Worm (Caenorhabditis elegans) whole organism, late embryonic: ENCODE data around the gene ZK84.2.

Source experiments
- K02D7.2 ChIP-seq: sonication (generic microtip); optimal IDR thresholded peaks from 2 replicates; lab custom pipeline; 2017; ENCODE audit warnings: mild to moderate bottlenecking, missing genetic modification characterization, missing compliant biosample characterization
- T23F11.4 ChIP-seq: fragments of 200-800 bp; sonication (Bioruptor generic); optimal IDR thresholded peaks from 2 replicates; lab custom pipeline; 2018; ENCODE audit warnings: mild to moderate bottlenecking, missing genetic modification characterization, missing compliant biosample characterization
- Y22D7AL.16 ChIP-seq: sonication (generic microtip); optimal IDR thresholded peaks from 2 replicates; lab custom pipeline; 2016; ENCODE audit warnings: missing genetic modification characterization, missing compliant biosample characterization
- ama-1 ChIP-seq: fragments of 150-350 bp; optimal IDR thresholded peaks from 2 replicates; lab custom pipeline; 2014
- ceh-14 ChIP-seq: sonication (generic microtip); optimal IDR thresholded peaks from 2 replicates; lab custom pipeline; 2016; ENCODE audit warnings: missing genotype, missing genetic modification characterization, missing compliant biosample characterization
- ceh-18 ChIP-seq: sonication (generic microtip); optimal IDR thresholded peaks from 2 replicates; lab custom pipeline; 2016; ENCODE audit warnings: missing genetic modification characterization, missing compliant biosample characterization
- ceh-19 ChIP-seq: fragments of 200-800 bp; sonication (Bioruptor generic); optimal IDR thresholded peaks from 2 replicates; lab custom pipeline; 2018; ENCODE audit warnings: mild to moderate bottlenecking, missing genetic modification characterization, missing compliant biosample characterization
- ceh-22 ChIP-seq: sonication (generic microtip); optimal IDR thresholded peaks from 2 replicates; lab custom pipeline; 2017; ENCODE audit warnings: missing biosample characterization, missing genetic modification characterization
- ceh-24 ChIP-seq: sonication (generic microtip); optimal IDR thresholded peaks from 2 replicates; lab custom pipeline; 2016; ENCODE audit warnings: mild to moderate bottlenecking, missing genetic modification characterization, missing compliant biosample characterization
- ceh-30 ChIP-seq: fragments of 150-350 bp; optimal IDR thresholded peaks from 2 replicates; lab custom pipeline; 2014; ENCODE audit warnings: missing biosample characterization, missing genetic modification characterization
- ceh-31 ChIP-seq: sonication (generic microtip); optimal IDR thresholded peaks from 2 replicates; lab custom pipeline; 2016; ENCODE audit warnings: missing genetic modification characterization, missing compliant biosample characterization
- ceh-34 ChIP-seq: sonication (generic microtip); optimal IDR thresholded peaks from 2 replicates; lab custom pipeline; 2016; ENCODE audit warnings: mild to moderate bottlenecking, missing genetic modification characterization, missing compliant biosample characterization
- ceh-48 ChIP-seq: sonication (generic microtip); optimal IDR thresholded peaks from 2 replicates; lab custom pipeline; 2016; ENCODE audit warnings: missing genetic modification characterization, inconsistent platforms, missing compliant biosample characterization
- ceh-9 ChIP-seq: sonication (generic microtip); optimal IDR thresholded peaks from 2 replicates; lab custom pipeline; 2016; ENCODE audit warnings: mild to moderate bottlenecking, missing genetic modification characterization, inconsistent platforms, missing compliant biosample characterization
- che-1 ChIP-seq: sonication (generic microtip); optimal IDR thresholded peaks from 2 replicates; lab custom pipeline; 2016; ENCODE audit warnings: mild to moderate bottlenecking, missing genetic modification characterization, missing compliant biosample characterization
- elt-2 ChIP-seq: sonication (generic microtip); optimal IDR thresholded peaks from 2 replicates; lab custom pipeline; 2016; ENCODE audit warnings: missing genetic modification reagents, missing genetic modification characterization, missing compliant biosample characterization
- elt-4 ChIP-seq: sonication (generic microtip); optimal IDR thresholded peaks from 2 replicates; lab custom pipeline; 2016; ENCODE audit warnings: missing genetic modification characterization, missing compliant biosample characterization
- eyg-1 ChIP-seq: sonication (generic microtip); optimal IDR thresholded peaks from 2 replicates; lab custom pipeline; 2016; ENCODE audit warnings: missing genotype, missing genetic modification characterization, missing compliant biosample characterization
- fkh-10 ChIP-seq: fragments of 150-350 bp; optimal IDR thresholded peaks from 2 replicates; lab custom pipeline; 2014; ENCODE audit warnings: missing biosample characterization, missing genetic modification reagents, missing genetic modification characterization
- hlh-15 ChIP-seq: sonication (generic microtip); optimal IDR thresholded peaks from 2 replicates; lab custom pipeline; 2016; ENCODE audit warnings: missing genetic modification characterization, missing compliant biosample characterization
- hlh-30 ChIP-seq: sonication (generic microtip); optimal IDR thresholded peaks from 2 replicates; lab custom pipeline; 2017; ENCODE audit warnings: antibody characterized with exemption, missing genetic modification characterization, missing compliant biosample characterization; ENCODE audit not compliant: insufficient read depth
- hlh-6 ChIP-seq: sonication (generic microtip); optimal IDR thresholded peaks from 2 replicates; lab custom pipeline; 2016; ENCODE audit warnings: missing genotype, missing genetic modification characterization, missing compliant biosample characterization
- lim-6 ChIP-seq: sonication (generic microtip); optimal IDR thresholded peaks from 2 replicates; lab custom pipeline; 2016; ENCODE audit warnings: missing genetic modification characterization, missing compliant biosample characterization
- lin-11 ChIP-seq: fragments of 200-800 bp; sonication (Bioruptor generic); optimal IDR thresholded peaks from 2 replicates; lab custom pipeline; 2018; ENCODE audit warnings: mild to moderate bottlenecking, missing genetic modification characterization, missing compliant biosample characterization
- nfya-1 ChIP-seq: sonication (generic microtip); optimal IDR thresholded peaks from 2 replicates; lab custom pipeline; 2017; ENCODE audit warnings: missing genetic modification characterization, mild to moderate bottlenecking, missing compliant biosample characterization, antibody characterized with exemption, moderate library complexity
- nhr-232 ChIP-seq: sonication (generic microtip); optimal IDR thresholded peaks from 2 replicates; lab custom pipeline; 2016; ENCODE audit warnings: missing genetic modification characterization, missing compliant biosample characterization
- pax-1 ChIP-seq: fragments of 150-350 bp; optimal IDR thresholded peaks from 2 replicates; lab custom pipeline; 2014; ENCODE audit warnings: missing biosample characterization, missing genetic modification characterization
- pha-2 ChIP-seq: sonication (generic microtip); optimal IDR thresholded peaks from 2 replicates; lab custom pipeline; 2017; ENCODE audit warnings: mild to moderate bottlenecking, missing genetic modification characterization, missing compliant biosample characterization
- pha-4 ChIP-seq: fragments of 150-350 bp; optimal IDR thresholded peaks from 2 replicates; lab custom pipeline; 2018; ENCODE audit warnings: missing biosample characterization, missing genetic modification reagents, missing genetic modification characterization
- pqm-1 ChIP-seq: sonication (generic microtip); optimal IDR thresholded peaks from 2 replicates; lab custom pipeline; 2016; ENCODE audit warnings: missing genetic modification characterization, missing compliant biosample characterization
- ref-2 ChIP-seq: sonication (generic microtip); optimal IDR thresholded peaks from 2 replicates; lab custom pipeline; 2016; ENCODE audit warnings: missing genetic modification characterization, missing compliant biosample characterization
- rnt-1 ChIP-seq: sonication (generic microtip); optimal IDR thresholded peaks from 2 replicates; lab custom pipeline; 2016; ENCODE audit warnings: missing genetic modification characterization, missing compliant biosample characterization
- sox-2 ChIP-seq: fragments of 200-800 bp; sonication (Bioruptor generic); IDR thresholded peaks from 2 replicates; pipeline ENCODE4 v1.3.6; 2022; ENCODE audit warnings: missing genetic modification reagents, missing genetic modification characterization, missing compliant biosample characterization
- syd-9 ChIP-seq: sonication (generic microtip); optimal IDR thresholded peaks from 2 replicates; lab custom pipeline; 2016; ENCODE audit warnings: mild to moderate bottlenecking, missing genetic modification characterization, moderate library complexity, missing compliant biosample characterization
- ttx-3 ChIP-seq: sonication (generic microtip); optimal IDR thresholded peaks from 2 replicates; lab custom pipeline; 2016; ENCODE audit warnings: missing genetic modification reagents, missing genetic modification characterization, missing compliant biosample characterization
- unc-3 ChIP-seq, 2 experiments: fragments of 200-800 bp in 1 of 2; sonication (Bioruptor generic) in 1 of 2; sonication (generic microtip) in 1 of 2; conservative IDR thresholded peaks in 1 of 2; optimal IDR thresholded peaks in 1 of 2; 2 replicates each; pipeline versions ENCODE4 v1.3.6 to Lab custom; 2016 to 2022; ENCODE audit warnings: missing compliant biosample characterization in 2 of 2, missing genetic modification characterization in 2 of 2, missing genetic modification reagents in 1 of 2
- unc-55 ChIP-seq: sonication (generic microtip); optimal IDR thresholded peaks from 2 replicates; lab custom pipeline; 2017; ENCODE audit warnings: missing biosample characterization, missing genetic modification reagents, missing genetic modification characterization
- unc-86 ChIP-seq: sonication (generic microtip); optimal IDR thresholded peaks from 2 replicates; lab custom pipeline; 2016; ENCODE audit warnings: missing genetic modification characterization, missing compliant biosample characterization
- zip-5 ChIP-seq: sonication (generic microtip); optimal IDR thresholded peaks from 2 replicates; lab custom pipeline; 2016; ENCODE audit warnings: missing genetic modification characterization, missing compliant biosample characterization
- ztf-16 ChIP-seq: sonication (generic microtip); optimal IDR thresholded peaks from 2 replicates; lab custom pipeline; 2017; ENCODE audit warnings: missing genetic modification characterization, missing compliant biosample characterization

The ZK84.2 gene

ce11 chrII:6022596-6022995, 8.4 kb downstream of the ZK84.2 start:
- no peak for TF ChIP-seq ceh-30
- TF ChIP-seq che-1 (tag; lab: Kevin White, UChicago): peak; percentile 2
- no peak for TF ChIP-seq ceh-48 (tag; lab: Kevin White, UChicago)

ce11 chrII:6024879-6025278, 10.7 kb downstream of the ZK84.2 start, which contains the start of gene R12C12.9:
Gene R12C12.9 (minus strand): TSS chrII:6024979.
- TF ChIP-seq unc-3 (GFP tag; conservative IDR thresholded peaks at IDR 0.05; lab: Robert Waterston, UW) (no peak), unc-3 (tag; optimal IDR thresholded peaks at IDR 0.05; lab: Kevin White, UChicago) (no peak), ceh-34 (tag; lab: Kevin White, UChicago) (no peak), syd-9 (tag; lab: Kevin White, UChicago) (no peak)

- no peak for TF ChIP-seq ceh-14
- no peak for TF ChIP-seq lin-11
- TF ChIP-seq ztf-16 (tag; lab: Kevin White, UChicago): no peak
- no peak for TF ChIP-seq hlh-15 (tag; lab: Kevin White, UChicago)
- no peak for TF ChIP-seq K02D7.2
- TF ChIP-seq ceh-22: no peak
- TF ChIP-seq zip-5 (tag; lab: Kevin White, UChicago): no peak
- TF ChIP-seq nfya-1 (tag; lab: Kevin White, UChicago): no peak
- TF ChIP-seq eyg-1 (tag; lab: Kevin White, UChicago): no peak
- TF ChIP-seq pax-1 (tag; lab: Kevin White, UChicago): no peak
- TF ChIP-seq pha-4 (tag; lab: Kevin White, UChicago): no peak
- no peak for TF ChIP-seq ttx-3 (tag; lab: Kevin White, UChicago)
- TF ChIP-seq ceh-31: no peak
- no peak for TF ChIP-seq pha-2 (tag; lab: Kevin White, UChicago)
- TF ChIP-seq sox-2 (GFP tag; lab: Robert Waterston, UW): no peak
- no peak for TF ChIP-seq ceh-19 (GFP tag; lab: Kevin White, UChicago)
- no peak for TF ChIP-seq T23F11.4
- no peak for TF ChIP-seq elt-4 (tag; lab: Kevin White, UChicago)
- no peak for TF ChIP-seq unc-55 (GFP tag; lab: Kevin White, UChicago)
- TF ChIP-seq, all 69 proteins: peak for 0
Measured at ce11 chrII:6025647-6026046, 11.5 kb downstream of the ZK84.2 start.

- TF ChIP-seq pqm-1 (tag; lab: Kevin White, UChicago): peak; percentile 81
- TF ChIP-seq ceh-9 (tag; lab: Kevin White, UChicago): no peak
- no peak for TF ChIP-seq ceh-30
- TF ChIP-seq elt-2 (tag; lab: Kevin White, UChicago): peak; percentile 94
Measured at ce11 chrII:6026646-6027045, 12.5 kb downstream of the ZK84.2 start.

- no peak for TF ChIP-seq T23F11.4
- no peak for TF ChIP-seq pha-4 (tag; lab: Kevin White, UChicago)
- TF ChIP-seq ceh-19 (GFP tag; lab: Kevin White, UChicago): no peak
- peak; percentile 59 for TF ChIP-seq ceh-18 (tag; lab: Kevin White, UChicago)
- no peak for TF ChIP-seq ama-1 (lab: Kevin White, UChicago)
- no peak for TF ChIP-seq Y22D7AL.16 (tag; lab: Kevin White, UChicago)
- TF ChIP-seq lin-11: no peak
- TF ChIP-seq unc-55 (GFP tag; lab: Kevin White, UChicago): peak; percentile 66
- peak; percentile 55 for TF ChIP-seq rnt-1 (tag; lab: Kevin White, UChicago)
Measured at ce11 chrII:6028594-6029141, 14.5 kb downstream of the ZK84.2 start.

- no peak for TF ChIP-seq ceh-18 (tag; lab: Kevin White, UChicago)
- no peak for TF ChIP-seq lin-11
- TF ChIP-seq unc-55 (GFP tag; lab: Kevin White, UChicago): no peak
- no peak for TF ChIP-seq ceh-22
- TF ChIP-seq lim-6: no peak
- no peak for TF ChIP-seq hlh-6 (tag; lab: Kevin White, UChicago)
- TF ChIP-seq hlh-30 (tag; lab: Kevin White, UChicago): no peak
- no peak for TF ChIP-seq che-1 (tag; lab: Kevin White, UChicago)
- TF ChIP-seq ceh-14: no peak
- TF ChIP-seq fkh-10 (GFP tag; lab: Kevin White, UChicago): no peak
- no peak for TF ChIP-seq nhr-232
- no peak for TF ChIP-seq ttx-3 (tag; lab: Kevin White, UChicago)
- no peak for TF ChIP-seq ceh-24 (tag; lab: Kevin White, UChicago)
- no peak for TF ChIP-seq ref-2 (tag; lab: Kevin White, UChicago)
- no peak for TF ChIP-seq zip-5 (tag; lab: Kevin White, UChicago)
- no peak for TF ChIP-seq unc-86 (tag; lab: Kevin White, UChicago)
Measured at ce11 chrII:6031106-6031505, 16.9 kb downstream of the ZK84.2 start, which contains the start of gene frpr-16. Gene frpr-16 (minus strand): TSS chrII:6031206.
